Worm (Caenorhabditis elegans): ENCODE results near the gene ram-2.

- TF ChIP-seq unc-39 (tag; optimal IDR thresholded peaks at IDR 0.05): no peak
- no peak for TF ChIP-seq ces-1 (GFP tag; optimal IDR thresholded peaks at IDR 0.05)
- TF ChIP-seq pha-4 (tag; optimal IDR thresholded peaks at IDR 0.05): no peak
- no peak for TF ChIP-seq ceh-83 (GFP tag; optimal IDR thresholded peaks at IDR 0.05)
- no peak for TF ChIP-seq sptf-1 (tag; optimal IDR thresholded peaks at IDR 0.05)
- no peak for TF ChIP-seq ztf-11 (tag; optimal IDR thresholded peaks at IDR 0.05)
- no peak for TF ChIP-seq sem-2 (GFP tag; optimal IDR thresholded peaks at IDR 0.05)
- TF ChIP-seq snpc-4 (tag; optimal IDR thresholded peaks at IDR 0.05): no peak
- TF ChIP-seq unc-62 (GFP tag; optimal IDR thresholded peaks at IDR 0.05): no peak
- TF ChIP-seq lsy-2 (tag; optimal IDR thresholded peaks at IDR 0.05): no peak
- peak; percentile 20 for TF ChIP-seq ham-2 (GFP tag; optimal IDR thresholded peaks at IDR 0.05)
- TF ChIP-seq drap-1 (GFP tag; optimal IDR thresholded peaks at IDR 0.05): no peak
- TF ChIP-seq mab-5 (tag; optimal IDR thresholded peaks at IDR 0.05): no peak
- TF ChIP-seq unc-120 (tag; optimal IDR thresholded peaks at IDR 0.05; ENCODE audit: poor library complexity, severe bottlenecking): no peak
These were observed 8.9 kb upstream of the ram-2 start, which contains the start of gene F33A8.7 for ce11 chrII:11025566-11025965.

Measured in whole organism, mixed stage, embryonic.